Fruit fly (Drosophila melanogaster) ovary, adult (tissue): ENCODE results near the gene CG4770.

Experiments used
- CG17801 ChIP-seq: fragments of 200-800 bp; optimal IDR thresholded peaks from 2 replicates; lab custom pipeline; 2019; ENCODE audit warnings: missing biosample characterization, mild to moderate bottlenecking, missing genetic modification characterization, moderate library complexity; ENCODE audit not compliant: partially characterized antibody

CG4770 gene

dm6 chr3R:19930913-19931706 is 12.8 kb downstream of the CG4770 start:
- TF ChIP-seq CG17801 (GFP tag; lab: Kevin White, UChicago) = no peak

- no peak for TF ChIP-seq CG17801 (GFP tag; lab: Kevin White, UChicago)
Observed at dm6 chr3R:19932169-19932568, 13.9 kb downstream of the CG4770 start.

dm6 chr3R:19934840-19935776 is 16.8 kb downstream of the CG4770 start, which contains the start of gene mira:
Gene mira, minus strand, starts transcription at chr3R:19935120.
- no peak for TF ChIP-seq CG17801 (GFP tag; lab: Kevin White, UChicago)

dm6 chr3R:19935777-19936125 is 17.4 kb downstream of the CG4770 start:
- TF ChIP-seq CG17801 (GFP tag; lab: Kevin White, UChicago) = no peak

DNA sequence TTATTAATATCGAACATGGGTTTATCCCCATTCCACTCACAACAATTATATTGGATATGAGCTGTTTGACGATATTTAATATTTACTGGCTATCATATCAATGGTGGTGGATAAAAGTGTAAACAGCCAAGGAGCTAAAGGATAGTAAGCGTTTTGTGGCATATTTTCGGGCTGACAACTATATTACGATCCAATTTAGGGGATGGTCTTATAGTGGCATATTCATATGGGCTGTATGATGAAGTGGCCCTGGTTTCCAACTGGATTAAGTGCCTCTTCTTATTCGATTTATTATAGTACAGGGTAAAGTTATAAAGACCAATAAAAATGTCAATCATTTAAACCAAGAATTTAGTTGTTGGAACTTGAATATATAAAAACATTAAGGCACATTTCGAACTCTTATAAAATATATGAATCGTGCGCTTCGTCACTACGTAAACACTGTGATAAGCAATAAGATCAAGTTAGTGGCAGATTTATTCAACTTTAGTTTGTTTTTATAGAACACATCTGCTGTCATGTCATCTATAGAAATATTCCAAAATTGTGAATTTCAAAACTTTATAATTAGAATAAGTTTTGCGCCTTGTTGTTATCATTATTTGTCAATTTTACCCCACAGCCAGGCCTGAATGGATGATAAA is 20.8 kb downstream of the CG4770 start:
- no peak for TF ChIP-seq CG17801 (GFP tag; lab: Kevin White, UChicago)

- TF ChIP-seq CG17801 (GFP tag; lab: Kevin White, UChicago) = no peak
Observed at dm6 chr3R:19942312-19942711, 24.0 kb downstream of the CG4770 start, which contains the start of gene CG46042. Gene CG46042, minus strand, starts transcription at chr3R:19942412.

- TF ChIP-seq CG17801 (GFP tag; lab: Kevin White, UChicago) = no peak
Observed at dm6 chr3R:19948143-19948542, 29.8 kb downstream of the CG4770 start, which contains the start of gene CG4783. Gene CG4783, plus strand, starts transcription at chr3R:19948443.

DNA sequence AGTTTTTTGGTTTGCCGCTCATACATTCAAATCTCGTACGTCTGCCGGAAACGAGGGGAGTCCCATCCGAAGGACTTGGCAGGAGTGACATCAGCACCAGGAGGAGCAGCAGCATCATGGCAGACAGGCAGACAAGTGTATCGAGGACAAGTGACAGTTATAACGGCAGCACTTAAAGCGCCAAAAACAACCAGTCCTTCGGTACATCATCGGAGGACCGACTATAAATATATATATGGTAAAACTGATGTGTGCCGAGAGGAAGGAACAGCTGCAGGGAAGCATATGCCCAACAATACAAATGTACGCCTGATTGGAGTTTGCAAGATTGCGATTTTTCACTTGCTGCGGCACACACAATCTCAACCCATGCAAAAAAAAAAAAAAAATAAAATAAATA is 50.4 kb downstream of the CG4770 start:
- no peak for TF ChIP-seq CG17801 (GFP tag; lab: Kevin White, UChicago)
